Fruit fly (Drosophila melanogaster): Measurements from ENCODE around the gene CG14125.

DNA sequence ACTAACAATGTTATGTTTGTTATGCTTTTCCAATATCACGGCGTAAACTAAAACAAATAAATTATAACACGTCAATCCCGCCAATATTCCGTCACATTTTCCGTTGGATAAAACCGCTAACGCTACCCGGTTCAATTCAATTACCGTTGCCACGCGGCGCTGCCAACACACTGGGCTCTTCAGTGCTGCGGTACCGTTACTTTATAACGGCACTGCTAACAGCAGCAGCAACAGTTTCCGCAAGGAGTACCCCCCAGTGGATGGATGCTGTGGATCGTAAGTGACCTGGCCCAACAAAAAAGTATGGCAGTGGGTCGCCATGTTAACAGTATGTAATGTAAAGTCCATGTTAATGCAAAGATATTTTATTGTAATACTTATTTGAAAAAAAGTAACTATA, 36.0 kb upstream of the CG14125 start, which contains the start of gene CG44837:
- no peak for TF ChIP-seq psq (optimal IDR thresholded peaks at IDR 0.05)
- no peak for TF ChIP-seq Dll (optimal IDR thresholded peaks at IDR 0.05)
- TF ChIP-seq pan (optimal IDR thresholded peaks at IDR 0.05): no peak
- TF ChIP-seq usp (GFP tag; optimal IDR thresholded peaks at IDR 0.05): no peak

Measured in whole organism.